Worm (Caenorhabditis elegans): ENCODE results near the gene C25F9.12.

ce11 chrV:19443599-19443998 is 40.8 kb upstream of the C25F9.12 start:
- TF ChIP-seq him-1 (tag; optimal IDR thresholded peaks at IDR 0.05) (no peak), W03F9.2 (tag; optimal IDR thresholded peaks at IDR 0.05) (no peak), dao-5 (tag; optimal IDR thresholded peaks at IDR 0.05) (no peak)

All from whole organism, L4/young adult.